Worm (Caenorhabditis elegans) whole organism, L4 larva: ENCODE measurements around the gene Y38F2AR.12.

Experiments used
- R02D3.7 ChIP-seq: fragments of 150-350 bp; sonication (generic microtip); optimal IDR thresholded peaks from 3 replicates; lab custom pipeline; 2014; ENCODE audit warnings: missing biosample characterization, missing genetic modification characterization
- T20F7.1 ChIP-seq: fragments of 200-800 bp; sonication (Bioruptor generic); optimal IDR thresholded peaks from 2 replicates; lab custom pipeline; 2018; ENCODE audit warnings: mild to moderate bottlenecking, missing genetic modification characterization, missing compliant biosample characterization
- Y48G9A.11 ChIP-seq: fragments of 200-800 bp; sonication (Bioruptor generic); IDR thresholded peaks from 2 replicates; pipeline ENCODE4 v1.3.6; 2022; ENCODE audit warnings: missing genetic modification reagents, missing genetic modification characterization, missing compliant biosample characterization
- aly-2 ChIP-seq: sonication (generic microtip); optimal IDR thresholded peaks from 2 replicates; lab custom pipeline; 2018; ENCODE audit warnings: missing biosample characterization, missing genetic modification characterization
- dpl-1 ChIP-seq: fragments of 150-350 bp; optimal IDR thresholded peaks from 2 replicates; lab custom pipeline; 2014; ENCODE audit warnings: missing biosample characterization, missing genetic modification reagents, missing genetic modification characterization
- lin-13 ChIP-seq: fragments of 150-350 bp; optimal IDR thresholded peaks from 2 replicates; lab custom pipeline; 2014; ENCODE audit warnings: missing biosample characterization, missing genetic modification reagents, missing genetic modification characterization
- lin-39 ChIP-seq: fragments of 150-350 bp; optimal IDR thresholded peaks from 2 replicates; lab custom pipeline; 2014; ENCODE audit warnings: missing biosample characterization, missing genetic modification reagents, missing genetic modification characterization
- lir-3 ChIP-seq: sonication (generic microtip); optimal IDR thresholded peaks from 2 replicates; lab custom pipeline; 2016; ENCODE audit warnings: mild to moderate bottlenecking, missing genetic modification characterization, missing compliant biosample characterization
- nhr-237 ChIP-seq: sonication (generic microtip); optimal IDR thresholded peaks from 2 replicates; lab custom pipeline; 2017; ENCODE audit warnings: missing biosample characterization, missing genetic modification characterization
- nhr-25 ChIP-seq: sonication (generic microtip); optimal IDR thresholded peaks from 2 replicates; lab custom pipeline; 2017; ENCODE audit warnings: missing genetic modification characterization, mild to moderate bottlenecking, missing compliant biosample characterization, antibody characterized with exemption, moderate library complexity, borderline replicate concordance; ENCODE audit not compliant: insufficient read depth
- nhr-6 ChIP-seq: fragments of 150-350 bp; optimal IDR thresholded peaks from 2 replicates; lab custom pipeline; 2014; ENCODE audit warnings: missing biosample characterization, missing genetic modification characterization
- nhr-77 ChIP-seq: fragments of 150-350 bp; optimal IDR thresholded peaks from 2 replicates; lab custom pipeline; 2014; ENCODE audit warnings: missing biosample characterization, missing genetic modification characterization
- unc-62 ChIP-seq, 3 experiments: fragments of 150-350 bp in 1 of 3; sonication (generic microtip); optimal IDR thresholded peaks in 2 of 3; peaks in 1 of 3; 1 replicate in 1 of 3; 2 replicates in 2 of 3; lab custom pipeline; 2014 to 2017; ENCODE audit warnings: missing biosample characterization in 3 of 3, missing genetic modification characterization in 3 of 3, missing genetic modification reagents in 3 of 3, missing genotype in 1 of 3
- vab-7 ChIP-seq: fragments of 200-800 bp; sonication (Bioruptor generic); IDR thresholded peaks from 2 replicates; pipeline ENCODE4 v1.3.6; 2022; ENCODE audit warnings: missing genetic modification reagents, missing genetic modification characterization, missing compliant biosample characterization

- TF ChIP-seq lin-39 (no peak), R02D3.7 (tag; lab: Kevin White, UChicago) (no peak), unc-62 (GFP tag; optimal IDR thresholded peaks at IDR 0.05 in 1 of 2; lab: Kevin White, UChicago) (no peak), unc-62 (tag; optimal IDR thresholded peaks at IDR 0.05; lab: Kevin White, UChicago) (no peak), nhr-6 (no peak), dpl-1 (GFP tag; lab: Kevin White, UChicago) (no peak), aly-2 (tag; lab: Kevin White, UChicago) (no peak), nhr-77 (tag; lab: Kevin White, UChicago) (no peak), vab-7 (no peak), lir-3 (tag; lab: Kevin White, UChicago) (no peak), nhr-25 (no peak), T20F7.1 (GFP tag; lab: Kevin White, UChicago) (no peak), Y48G9A.11 (GFP tag; lab: Robert Waterston, UW) (no peak), lin-13 (GFP tag; lab: Kevin White, UChicago) (no peak), nhr-237 (no peak)
Observed at ce11 chrIV:2400651-2401050, 11.6 kb downstream of the Y38F2AR.12 start.
